Worm (Caenorhabditis elegans) whole organism, mixed stage, embryonic: ENCODE measurements around the gene cyp-32B1.

Experiments used
- M03D4.4 ChIP-seq: sonication (generic microtip); optimal IDR thresholded peaks from 2 replicates; lab custom pipeline; 2017; ENCODE audit warnings: mild to moderate bottlenecking, missing genetic modification characterization, missing compliant biosample characterization
- bed-3 ChIP-seq: fragments of 200-800 bp; sonication (Bioruptor generic); optimal IDR thresholded peaks from 3 replicates; lab custom pipeline; 2018; ENCODE audit warnings: mild to moderate bottlenecking, missing genetic modification characterization, moderate library complexity, missing compliant biosample characterization
- blmp-1 ChIP-seq: fragments of 150-350 bp; optimal IDR thresholded peaks from 2 replicates; lab custom pipeline; 2014; ENCODE audit warnings: missing biosample characterization, missing genetic modification characterization
- ceh-39 ChIP-seq: fragments of 150-350 bp; optimal IDR thresholded peaks from 2 replicates; lab custom pipeline; 2014; ENCODE audit warnings: missing biosample characterization, missing genetic modification characterization
- ceh-83 ChIP-seq: fragments of 200-800 bp; sonication (Bioruptor generic); optimal IDR thresholded peaks from 2 replicates; lab custom pipeline; 2018; ENCODE audit warnings: mild to moderate bottlenecking, missing genetic modification characterization, missing compliant biosample characterization
- cnd-1 ChIP-seq: fragments of 200-800 bp; sonication (Bioruptor generic); optimal IDR thresholded peaks from 2 replicates; lab custom pipeline; 2018; ENCODE audit warnings: mild to moderate bottlenecking, missing genetic modification characterization, missing compliant biosample characterization
- drap-1 ChIP-seq: fragments of 200-800 bp; sonication (Bioruptor generic); optimal IDR thresholded peaks from 3 replicates; lab custom pipeline; 2018; ENCODE audit warnings: mild to moderate bottlenecking, missing genetic modification characterization, missing compliant biosample characterization
- elt-1 ChIP-seq: sonication (generic microtip); optimal IDR thresholded peaks from 2 replicates; lab custom pipeline; 2017; ENCODE audit warnings: missing genetic modification characterization, mild to moderate bottlenecking, missing compliant biosample characterization, antibody characterized with exemption, moderate library complexity, borderline replicate concordance; ENCODE audit not compliant: insufficient read depth
- elt-3 ChIP-seq: fragments of 150-350 bp; optimal IDR thresholded peaks from 2 replicates; lab custom pipeline; 2014; ENCODE audit warnings: missing biosample characterization, missing genetic modification characterization
- flh-1 ChIP-seq: fragments of 200-800 bp; sonication (Bioruptor generic); optimal IDR thresholded peaks from 2 replicates; lab custom pipeline; 2018; ENCODE audit warnings: mild to moderate bottlenecking, missing genetic modification characterization, moderate library complexity, missing compliant biosample characterization
- ham-2 ChIP-seq: fragments of 200-800 bp; sonication (Bioruptor generic); optimal IDR thresholded peaks from 2 replicates; lab custom pipeline; 2018; ENCODE audit warnings: mild to moderate bottlenecking, missing genetic modification characterization, missing compliant biosample characterization
- hlh-1 ChIP-seq: fragments of 150-350 bp; optimal IDR thresholded peaks from 2 replicates; lab custom pipeline; 2014; ENCODE audit warnings: missing biosample characterization, missing genetic modification reagents, missing genetic modification characterization
- lin-13 ChIP-seq: fragments of 150-350 bp; optimal IDR thresholded peaks from 2 replicates; lab custom pipeline; 2014; ENCODE audit warnings: missing biosample characterization, missing genetic modification characterization
- lin-32 ChIP-seq: fragments of 200-800 bp; sonication (Bioruptor generic); optimal IDR thresholded peaks from 2 replicates; lab custom pipeline; 2018; ENCODE audit warnings: mild to moderate bottlenecking, missing genetic modification characterization, missing compliant biosample characterization
- lsy-2 ChIP-seq: fragments of 150-350 bp; optimal IDR thresholded peaks from 2 replicates; lab custom pipeline; 2014; ENCODE audit warnings: missing biosample characterization, missing genetic modification characterization
- mab-5 ChIP-seq: fragments of 150-350 bp; optimal IDR thresholded peaks from 2 replicates; lab custom pipeline; 2014; ENCODE audit warnings: missing biosample characterization, missing genetic modification characterization
- mep-1 ChIP-seq: fragments of 150-350 bp; optimal IDR thresholded peaks from 2 replicates; lab custom pipeline; 2017; ENCODE audit warnings: missing biosample characterization, missing genetic modification reagents, missing genetic modification characterization, inconsistent platforms
- mls-2 ChIP-seq: sonication (generic microtip); optimal IDR thresholded peaks from 2 replicates; lab custom pipeline; 2016; ENCODE audit warnings: mild to moderate bottlenecking, missing genetic modification characterization, moderate library complexity, missing compliant biosample characterization
- nhr-12 ChIP-seq: fragments of 150-350 bp; optimal IDR thresholded peaks from 2 replicates; lab custom pipeline; 2014; ENCODE audit warnings: missing biosample characterization, missing genetic modification characterization
- nhr-2 ChIP-seq: fragments of 150-350 bp; optimal IDR thresholded peaks from 2 replicates; lab custom pipeline; 2014; ENCODE audit warnings: missing biosample characterization, missing genetic modification characterization
- nhr-237 ChIP-seq: fragments of 150-350 bp; optimal IDR thresholded peaks from 2 replicates; lab custom pipeline; 2014; ENCODE audit warnings: missing biosample characterization, missing genetic modification characterization
- nhr-28 ChIP-seq: fragments of 150-350 bp; optimal IDR thresholded peaks from 2 replicates; lab custom pipeline; 2014; ENCODE audit warnings: missing biosample characterization, missing genetic modification characterization
- nhr-76 ChIP-seq: sonication (generic microtip); optimal IDR thresholded peaks from 2 replicates; lab custom pipeline; 2017; ENCODE audit warnings: missing biosample characterization, missing genetic modification characterization
- pha-4 ChIP-seq: fragments of 150-350 bp; optimal IDR thresholded peaks from 2 replicates; lab custom pipeline; 2018; ENCODE audit warnings: missing biosample characterization, missing genetic modification reagents, missing genetic modification characterization
- sem-2 ChIP-seq: fragments of 200-800 bp; sonication (Bioruptor generic); optimal IDR thresholded peaks from 2 replicates; lab custom pipeline; 2018; ENCODE audit warnings: mild to moderate bottlenecking, missing genetic modification characterization, missing compliant biosample characterization
- sptf-1 ChIP-seq: sonication (generic microtip); optimal IDR thresholded peaks from 2 replicates; lab custom pipeline; 2017; ENCODE audit warnings: mild to moderate bottlenecking, missing genetic modification characterization, moderate library complexity, missing compliant biosample characterization
- tbx-8 ChIP-seq: fragments of 200-800 bp; sonication (Bioruptor generic); optimal IDR thresholded peaks from 2 replicates; lab custom pipeline; 2018; ENCODE audit warnings: mild to moderate bottlenecking, missing genetic modification characterization, moderate library complexity, missing compliant biosample characterization
- unc-120 ChIP-seq: sonication (generic microtip); optimal IDR thresholded peaks from 2 replicates; lab custom pipeline; 2017; ENCODE audit warnings: missing genetic modification characterization, missing compliant biosample characterization; ENCODE audit not compliant: poor library complexity, severe bottlenecking
- unc-39 ChIP-seq: fragments of 150-350 bp; optimal IDR thresholded peaks from 2 replicates; lab custom pipeline; 2014; ENCODE audit warnings: missing biosample characterization, missing genetic modification characterization
- unc-62 ChIP-seq: fragments of 150-350 bp; optimal IDR thresholded peaks from 2 replicates; lab custom pipeline; 2014; ENCODE audit warnings: missing biosample characterization, missing genetic modification reagents, missing genetic modification characterization
- zip-8 ChIP-seq: fragments of 150-350 bp; optimal IDR thresholded peaks from 2 replicates; lab custom pipeline; 2014; ENCODE audit warnings: missing biosample characterization, missing genetic modification characterization
- ztf-11 ChIP-seq: fragments of 150-350 bp; optimal IDR thresholded peaks from 2 replicates; lab custom pipeline; 2014; ENCODE audit warnings: missing biosample characterization, missing genetic modification characterization

cyp-32B1 gene

ce11 chrV:2201240-2201639, at the start of gene cyp-32B1:
cyp-32B1 (minus strand) TSS chrV:2201415.
- no peak for TF ChIP-seq elt-3
- TF ChIP-seq mep-1 (tag; lab: Kevin White, UChicago), result no peak
- TF ChIP-seq zip-8, result no peak
- no peak for TF ChIP-seq nhr-12 (tag; lab: Kevin White, UChicago)
- TF ChIP-seq hlh-1, result no peak
- TF ChIP-seq ztf-11 (tag; lab: Kevin White, UChicago), result no peak
- TF ChIP-seq nhr-76 (tag; lab: Kevin White, UChicago), result no peak
- no peak for TF ChIP-seq mls-2
- TF ChIP-seq drap-1, result no peak
- TF ChIP-seq sptf-1 (tag; lab: Kevin White, UChicago), result no peak
- no peak for TF ChIP-seq mab-5
- no peak for TF ChIP-seq pha-4 (tag; lab: Kevin White, UChicago)
- TF ChIP-seq cnd-1 (tag; lab: Kevin White, UChicago), result no peak
- TF ChIP-seq nhr-237, result no peak
- no peak for TF ChIP-seq ceh-83 (GFP tag; lab: Kevin White, UChicago)
- no peak for TF ChIP-seq elt-1 (tag; lab: Kevin White, UChicago)
- no peak for TF ChIP-seq lin-32 (GFP tag; lab: Kevin White, UChicago)

DNA sequence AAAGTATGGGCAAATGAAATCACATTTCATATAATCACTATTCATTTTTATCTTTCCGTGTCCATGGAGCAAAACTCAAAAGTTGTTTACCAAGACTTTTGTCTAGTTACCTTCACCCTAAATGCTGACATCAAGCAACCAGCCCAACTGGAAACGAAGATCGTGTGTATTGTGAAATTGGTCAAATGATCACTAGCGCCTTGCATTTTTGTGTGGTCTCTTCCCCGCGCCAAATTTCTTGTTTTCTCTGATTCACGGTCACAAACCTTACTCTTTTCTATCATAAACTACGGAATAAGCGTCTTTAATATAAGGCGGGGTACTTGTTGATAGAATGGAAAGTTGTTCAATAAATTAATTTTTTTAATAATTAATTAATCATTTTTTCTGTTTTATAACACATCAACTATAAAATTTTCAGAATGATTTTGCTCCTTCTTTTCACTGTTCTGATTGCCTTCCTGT, 48.9 kb upstream of the cyp-32B1 start, which contains the start of gene cyp-33C7:
cyp-33C7 (plus strand) TSS at position 415 of the 465 bp plus-strand sequence.
- TF ChIP-seq nhr-2 (tag; lab: Kevin White, UChicago) (no peak), zip-8 (no peak), sptf-1 (tag; lab: Kevin White, UChicago) (no peak), blmp-1 (tag; lab: Kevin White, UChicago) (no peak), drap-1 (no peak), tbx-8 (GFP tag; lab: Kevin White, UChicago) (no peak), nhr-28 (tag; lab: Kevin White, UChicago) (no peak), elt-3 (no peak), mls-2 (no peak), M03D4.4 (tag; lab: Kevin White, UChicago) (no peak), hlh-1 (no peak), ztf-11 (tag; lab: Kevin White, UChicago) (no peak), lin-13 (tag; lab: Kevin White, UChicago) (no peak), cnd-1 (tag; lab: Kevin White, UChicago) (no peak), lin-32 (GFP tag; lab: Kevin White, UChicago) (no peak), unc-120 (tag; lab: Kevin White, UChicago) (no peak), ham-2 (no peak), flh-1 (GFP tag; lab: Kevin White, UChicago) (no peak), unc-62 (no peak), sem-2 (no peak)

DNA sequence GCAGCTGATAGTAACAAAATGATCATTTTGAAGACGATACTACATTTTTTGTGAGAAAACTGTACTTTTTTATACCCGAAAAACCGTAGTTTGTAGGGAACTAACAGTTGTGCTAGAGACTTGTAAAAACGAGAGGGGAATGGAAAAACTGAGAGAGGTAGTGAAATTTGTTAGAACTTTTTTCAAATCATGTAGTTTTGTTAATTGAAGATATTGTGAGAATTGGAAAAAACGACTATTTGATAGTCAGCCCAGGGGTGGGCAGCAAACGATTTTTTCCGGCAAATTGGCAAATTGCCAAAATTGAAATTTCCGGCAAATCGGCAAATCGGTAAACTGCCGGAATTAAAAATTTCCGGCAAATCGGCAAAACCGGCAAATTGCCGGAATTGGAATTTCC, 48.1 kb upstream of the cyp-32B1 start, which contains the start of gene cyp-33C6:
cyp-33C6 (minus strand) TSS at position 101 of the 400 bp plus-strand sequence.
- TF ChIP-seq lsy-2 (tag; lab: Kevin White, UChicago) (no peak), mab-5 (no peak), blmp-1 (tag; lab: Kevin White, UChicago) (no peak), elt-3 (no peak), hlh-1 (no peak)

DNA sequence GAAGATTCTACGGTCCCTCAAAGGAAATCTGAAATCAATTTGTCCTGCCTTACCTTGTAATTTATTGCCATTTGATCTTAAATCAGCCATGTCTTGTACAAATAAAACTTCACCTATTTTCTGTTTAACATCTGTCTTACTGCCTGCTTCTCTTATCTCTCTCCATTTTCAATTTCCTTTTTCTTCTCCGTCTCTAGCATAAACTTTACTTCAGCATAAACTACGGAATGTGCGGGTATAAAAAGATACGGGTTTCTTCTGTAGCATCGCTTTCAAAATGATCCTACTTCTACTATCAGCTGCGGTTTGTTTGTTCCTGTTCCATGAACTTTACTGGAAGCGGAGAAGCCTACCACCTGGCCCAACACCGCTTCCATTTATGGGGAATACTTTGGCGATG, 43.5 kb upstream of the cyp-32B1 start, which contains the start of gene cyp-33C5:
cyp-33C5 (plus strand) TSS at position 254 of the 400 bp plus-strand sequence.
- TF ChIP-seq mep-1 (tag; lab: Kevin White, UChicago) (no peak), nhr-2 (tag; lab: Kevin White, UChicago) (no peak), mls-2 (no peak), ham-2 (no peak), ztf-11 (tag; lab: Kevin White, UChicago) (no peak), elt-1 (tag; lab: Kevin White, UChicago) (no peak), sptf-1 (tag; lab: Kevin White, UChicago) (no peak), bed-3 (GFP tag; lab: Kevin White, UChicago) (no peak), nhr-237 (no peak), tbx-8 (GFP tag; lab: Kevin White, UChicago) (no peak), nhr-28 (tag; lab: Kevin White, UChicago) (no peak), ceh-39 (tag; lab: Kevin White, UChicago) (no peak)

DNA sequence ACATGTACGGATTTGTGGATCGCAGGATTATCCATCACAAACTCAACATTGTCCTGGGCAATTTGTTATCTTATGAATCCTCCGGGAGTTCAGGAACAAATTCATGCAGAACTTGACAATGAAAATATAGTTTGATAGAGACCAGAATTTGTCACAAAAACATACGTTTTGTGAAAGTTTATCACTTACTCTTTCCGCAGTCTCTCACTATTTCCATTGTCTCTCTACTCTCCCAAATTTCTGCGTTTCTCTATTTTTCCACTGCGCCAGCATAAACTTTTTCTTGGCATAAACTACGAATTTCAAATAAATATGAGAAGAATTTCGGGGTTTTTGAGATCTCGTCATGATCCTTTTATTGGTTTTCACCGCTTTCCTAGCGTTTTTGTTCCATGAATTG, 41.4 kb upstream of the cyp-32B1 start, which contains the start of gene cyp-33C3:
cyp-33C3 (plus strand) TSS at position 149 of the 400 bp plus-strand sequence.
- TF ChIP-seq blmp-1 (tag; lab: Kevin White, UChicago) (no peak), mab-5 (no peak), pha-4 (tag; lab: Kevin White, UChicago) (no peak), mep-1 (tag; lab: Kevin White, UChicago) (no peak), flh-1 (GFP tag; lab: Kevin White, UChicago) (no peak), bed-3 (GFP tag; lab: Kevin White, UChicago) (no peak), cnd-1 (tag; lab: Kevin White, UChicago) (no peak), unc-39 (tag; lab: Kevin White, UChicago) (no peak), sptf-1 (tag; lab: Kevin White, UChicago) (no peak), lin-13 (tag; lab: Kevin White, UChicago) (no peak), nhr-76 (tag; lab: Kevin White, UChicago) (no peak), zip-8 (no peak), lsy-2 (tag; lab: Kevin White, UChicago) (no peak), nhr-2 (tag; lab: Kevin White, UChicago) (no peak)
